Worm (Caenorhabditis elegans) whole organism, young adult: ENCODE data around the gene micu-1.

ENCODE experiments used
- B0261.1 ChIP-seq: sonication (generic microtip); optimal IDR thresholded peaks from 2 replicates; lab custom pipeline; 2016; ENCODE audit warnings: mild to moderate bottlenecking, missing genetic modification characterization, moderate library complexity, missing compliant biosample characterization
- C17E4.6 ChIP-seq: fragments of 200-800 bp; sonication (Bioruptor generic); IDR thresholded peaks from 2 replicates; pipeline ENCODE4 v1.3.6; 2022; ENCODE audit warnings: missing genetic modification reagents, missing genetic modification characterization, missing compliant biosample characterization
- F23B12.7 ChIP-seq: sonication (generic microtip); optimal IDR thresholded peaks from 2 replicates; lab custom pipeline; 2017; ENCODE audit warnings: missing genetic modification characterization, mild to moderate bottlenecking, missing compliant biosample characterization, antibody characterized with exemption, moderate library complexity; ENCODE audit not compliant: insufficient read depth
- F37B4.10 ChIP-seq: fragments of 200-800 bp; sonication (Bioruptor generic); IDR thresholded peaks from 2 replicates; pipeline ENCODE4 v1.3.6; 2022; ENCODE audit warnings: missing genetic modification characterization, missing compliant biosample characterization
- F52B5.7 ChIP-seq: sonication (generic microtip); optimal IDR thresholded peaks from 2 replicates; lab custom pipeline; 2016; ENCODE audit warnings: mild to moderate bottlenecking, missing genetic modification characterization, missing compliant biosample characterization
- F55B11.4 ChIP-seq: sonication (generic microtip); optimal IDR thresholded peaks from 2 replicates; lab custom pipeline; 2016; ENCODE audit warnings: missing compliant biosample characterization, missing genetic modification characterization, borderline replicate concordance; ENCODE audit not compliant: insufficient read depth
- F57A8.1 ChIP-seq: fragments of 200-800 bp; sonication (Bioruptor generic); optimal IDR thresholded peaks from 2 replicates; lab custom pipeline; 2018; ENCODE audit warnings: mild to moderate bottlenecking, missing genetic modification characterization, moderate library complexity, missing compliant biosample characterization
- K12H6.12 ChIP-seq: fragments of 200-800 bp; sonication (Bioruptor generic); optimal IDR thresholded peaks from 2 replicates; lab custom pipeline; 2018; ENCODE audit warnings: mild to moderate bottlenecking, missing genetic modification characterization, missing compliant biosample characterization
- Y53F4B.3 ChIP-seq: fragments of 200-800 bp; sonication (Bioruptor generic); IDR thresholded peaks from 2 replicates; pipeline ENCODE4 v1.3.6; 2022; ENCODE audit warnings: missing genetic modification reagents, missing genetic modification characterization, missing compliant biosample characterization
- Y67H2A.10 ChIP-seq: fragments of 200-800 bp; sonication (Bioruptor generic); conservative IDR thresholded peaks from 2 replicates; pipeline ENCODE4 v1.3.6; 2022; ENCODE audit warnings: missing genetic modification reagents, missing genetic modification characterization, missing compliant biosample characterization
- Y95B8A.8 ChIP-seq: fragments of 200-800 bp; sonication (Bioruptor generic); IDR thresholded peaks from 2 replicates; pipeline ENCODE4 v1.3.6; 2022; ENCODE audit warnings: missing genetic modification reagents, missing genetic modification characterization, missing compliant biosample characterization
- ZK185.1 ChIP-seq: sonication (generic microtip); optimal IDR thresholded peaks from 2 replicates; lab custom pipeline; 2016; ENCODE audit warnings: mild to moderate bottlenecking, missing genetic modification characterization, missing compliant biosample characterization; ENCODE audit not compliant: poor library complexity, severe bottlenecking
- akir-1 ChIP-seq: fragments of 200-800 bp; sonication (Bioruptor generic); optimal IDR thresholded peaks from 2 replicates; lab custom pipeline; 2018; ENCODE audit warnings: mild to moderate bottlenecking, missing genetic modification characterization, moderate library complexity, missing compliant biosample characterization
- ama-1 ChIP-seq, 3 experiments: fragments of 150-350 bp in 1 of 3; sonication (generic microtip) in 2 of 3; optimal IDR thresholded peaks; 2 replicates each; lab custom pipeline; 2014 to 2018; ENCODE audit warnings: missing biosample characterization in 2 of 3, missing genetic modification characterization in 2 of 3, missing genetic modification reagents in 2 of 3
- aptf-2 ChIP-seq: fragments of 200-800 bp; sonication (Bioruptor generic); conservative IDR thresholded peaks from 2 replicates; pipeline ENCODE4 v1.3.6; 2022; ENCODE audit warnings: missing genetic modification reagents, missing genetic modification characterization, missing compliant biosample characterization
- atf-7 ChIP-seq: sonication (generic microtip); optimal IDR thresholded peaks from 2 replicates; lab custom pipeline; 2017; ENCODE audit warnings: mild to moderate bottlenecking, missing genetic modification characterization, missing compliant biosample characterization
- attf-5 ChIP-seq: fragments of 200-800 bp; sonication (Bioruptor generic); optimal IDR thresholded peaks from 2 replicates; lab custom pipeline; 2018; ENCODE audit warnings: mild to moderate bottlenecking, missing genetic modification characterization, missing compliant biosample characterization
- ccch-3 ChIP-seq: fragments of 200-800 bp; sonication (Bioruptor generic); optimal IDR thresholded peaks from 2 replicates; lab custom pipeline; 2018; ENCODE audit warnings: mild to moderate bottlenecking, missing genetic modification characterization, missing compliant biosample characterization
- cebp-1 ChIP-seq, 2 experiments: fragments of 200-800 bp in 1 of 2; sonication (Bioruptor generic) in 1 of 2; sonication (generic microtip) in 1 of 2; IDR thresholded peaks in 1 of 2; optimal IDR thresholded peaks in 1 of 2; 2 replicates each; pipeline versions ENCODE4 v1.3.6 to Lab custom; 2017 to 2022; ENCODE audit warnings: missing compliant biosample characterization in 2 of 2, missing genetic modification characterization in 2 of 2, mild to moderate bottlenecking in 1 of 2, missing genetic modification reagents in 1 of 2, moderate library complexity in 1 of 2
- ceh-40 ChIP-seq: fragments of 200-800 bp; sonication (Bioruptor generic); IDR thresholded peaks from 2 replicates; pipeline ENCODE4 v1.3.6; 2022; ENCODE audit warnings: missing genetic modification characterization, missing compliant biosample characterization
- ceh-58 ChIP-seq: fragments of 200-800 bp; sonication (Bioruptor generic); IDR thresholded peaks from 2 replicates; pipeline ENCODE4 v1.3.6; 2022; ENCODE audit warnings: missing genetic modification characterization, missing compliant biosample characterization
- egl-18 ChIP-seq: fragments of 200-800 bp; sonication (Bioruptor generic); IDR thresholded peaks from 2 replicates; pipeline ENCODE4 v1.3.6; 2022; ENCODE audit warnings: missing genetic modification reagents, missing genetic modification characterization, missing compliant biosample characterization
- him-1 ChIP-seq: sonication (generic microtip); optimal IDR thresholded peaks from 2 replicates; lab custom pipeline; 2016; ENCODE audit warnings: missing genotype, missing genetic modification reagents, missing genetic modification characterization, missing compliant biosample characterization
- hrde-1 ChIP-seq: sonication (generic microtip); optimal IDR thresholded peaks from 2 replicates; lab custom pipeline; 2016; ENCODE audit warnings: missing genetic modification characterization, mild to moderate bottlenecking, missing compliant biosample characterization, moderate library complexity, missing genotype, missing genetic modification reagents, borderline replicate concordance
- hsf-1 ChIP-seq: fragments of 200-800 bp; sonication (Bioruptor generic); IDR thresholded peaks from 2 replicates; pipeline ENCODE4 v1.3.6; 2022; ENCODE audit warnings: missing genetic modification reagents, missing genetic modification characterization, missing compliant biosample characterization
- let-607 ChIP-seq, 2 experiments: fragments of 200-800 bp in 1 of 2; sonication (Bioruptor generic) in 1 of 2; sonication (generic microtip) in 1 of 2; optimal IDR thresholded peaks; 2 replicates each; lab custom pipeline; 2016 to 2018; ENCODE audit warnings: mild to moderate bottlenecking in 2 of 2, missing compliant biosample characterization in 2 of 2, missing genetic modification characterization in 2 of 2, moderate library complexity in 2 of 2, missing genotype in 1 of 2
- lin-35 ChIP-seq, 3 experiments: fragments of 150-350 bp in 2 of 3; sonication (generic microtip) in 1 of 3; optimal IDR thresholded peaks; 2 replicates each; lab custom pipeline; 2014 to 2018; ENCODE audit warnings: missing biosample characterization in 3 of 3, missing genetic modification characterization in 3 of 3, missing genetic modification reagents in 3 of 3
- lin-40 ChIP-seq: sonication (generic microtip); optimal IDR thresholded peaks from 2 replicates; lab custom pipeline; 2016; ENCODE audit warnings: missing genetic modification characterization, mild to moderate bottlenecking, missing compliant biosample characterization, missing genotype, missing genetic modification reagents
- lir-1 ChIP-seq: fragments of 200-800 bp; sonication (Bioruptor generic); conservative IDR thresholded peaks from 2 replicates; pipeline ENCODE4 v1.3.6; 2022; ENCODE audit warnings: missing genetic modification reagents, missing genetic modification characterization, missing compliant biosample characterization
- madf-10 ChIP-seq: sonication (generic microtip); optimal IDR thresholded peaks from 2 replicates; lab custom pipeline; 2016; ENCODE audit warnings: mild to moderate bottlenecking, missing genetic modification characterization, missing compliant biosample characterization
- mel-28 ChIP-seq: sonication (generic microtip); optimal IDR thresholded peaks from 2 replicates; lab custom pipeline; 2016; ENCODE audit warnings: borderline replicate concordance, mild to moderate bottlenecking, missing genetic modification characterization, missing compliant biosample characterization
- mxl-1 ChIP-seq: sonication (generic microtip); optimal IDR thresholded peaks from 2 replicates; lab custom pipeline; 2016; ENCODE audit warnings: missing genetic modification characterization, missing compliant biosample characterization
- nfya-1 ChIP-seq: sonication (generic microtip); optimal IDR thresholded peaks from 2 replicates; lab custom pipeline; 2017; ENCODE audit warnings: antibody characterized with exemption, missing compliant biosample characterization, missing genetic modification characterization, borderline replicate concordance; ENCODE audit not compliant: insufficient read depth
- nfya-2 ChIP-seq: fragments of 200-800 bp; sonication (Bioruptor generic); IDR thresholded peaks from 2 replicates; pipeline ENCODE4 v1.3.6; 2022; ENCODE audit warnings: missing genetic modification reagents, missing genetic modification characterization, missing compliant biosample characterization
- nfyb-1 ChIP-seq: fragments of 200-800 bp; sonication (Bioruptor generic); IDR thresholded peaks from 2 replicates; pipeline ENCODE4 v1.3.6; 2022; ENCODE audit warnings: missing genetic modification reagents, missing genetic modification characterization, missing compliant biosample characterization
- nhr-120 ChIP-seq: fragments of 200-800 bp; sonication (Bioruptor generic); IDR thresholded peaks from 2 replicates; pipeline ENCODE4 v1.3.6; 2022; ENCODE audit warnings: missing genetic modification characterization, missing compliant biosample characterization
- pha-4 ChIP-seq: fragments of 150-350 bp; sonication (generic microtip); optimal IDR thresholded peaks from 2 replicates; lab custom pipeline; 2014; ENCODE audit warnings: missing biosample characterization, missing genetic modification reagents, missing genetic modification characterization
- rcor-1 ChIP-seq: fragments of 200-800 bp; sonication (Bioruptor generic); IDR thresholded peaks from 2 replicates; pipeline ENCODE4 v1.3.6; 2022; ENCODE audit warnings: missing genetic modification reagents, missing genetic modification characterization, missing compliant biosample characterization
- rpc-1 ChIP-seq, 2 experiments: fragments of 150-350 bp in 1 of 2; sonication (generic microtip) in 1 of 2; optimal IDR thresholded peaks; 2 replicates each; lab custom pipeline; 2014 to 2018; ENCODE audit warnings: missing biosample characterization in 1 of 2, missing genetic modification characterization in 1 of 2, missing genetic modification reagents in 1 of 2, missing genotype in 1 of 2
- sdz-38 ChIP-seq: sonication (generic microtip); optimal IDR thresholded peaks from 2 replicates; lab custom pipeline; 2016; ENCODE audit warnings: missing genotype, missing genetic modification characterization, missing compliant biosample characterization
- somi-1 ChIP-seq: fragments of 200-800 bp; sonication (Bioruptor generic); optimal IDR thresholded peaks from 2 replicates; lab custom pipeline; 2018; ENCODE audit warnings: mild to moderate bottlenecking, missing genetic modification characterization, missing compliant biosample characterization
- unc-130 ChIP-seq: sonication (generic microtip); optimal IDR thresholded peaks from 2 replicates; lab custom pipeline; 2016; ENCODE audit warnings: missing genetic modification reagents, missing genetic modification characterization, missing compliant biosample characterization
- zim-3 ChIP-seq: sonication (generic microtip); optimal IDR thresholded peaks from 2 replicates; lab custom pipeline; 2017; ENCODE audit warnings: mild to moderate bottlenecking, missing genetic modification characterization, moderate library complexity, missing compliant biosample characterization
- ztf-25 ChIP-seq: fragments of 200-800 bp; sonication (Bioruptor generic); IDR thresholded peaks from 2 replicates; pipeline ENCODE4 v1.3.6; 2022; ENCODE audit warnings: missing genetic modification reagents, missing genetic modification characterization, missing compliant biosample characterization
- ztf-26 ChIP-seq: sonication (generic microtip); optimal IDR thresholded peaks from 2 replicates; lab custom pipeline; 2017; ENCODE audit warnings: missing genetic modification characterization, missing compliant biosample characterization

Gene micu-1

ce11 chrIV:13311331-13312034, 13.8 kb downstream of the micu-1 start (continued):
- TF ChIP-seq hrde-1 (tag; lab: Kevin White, UChicago) (no peak), nhr-120 (GFP tag; lab: Robert Waterston, UW) (no peak), ceh-58 (GFP tag; lab: Robert Waterston, UW) (no peak), nfya-1 (no peak), sdz-38 (tag; lab: Kevin White, UChicago) (no peak), ama-1 (optimal IDR thresholded peaks at IDR 0.05; lab: Kevin White, UChicago) (no peak), ama-1 (GFP tag; optimal IDR thresholded peaks at IDR 0.05; lab: Kevin White, UChicago) (no peak), aptf-2 (GFP tag; lab: Robert Waterston, UW) (no peak), pha-4 (tag; lab: Kevin White, UChicago) (no peak), attf-5 (GFP tag; lab: Kevin White, UChicago) (no peak), him-1 (tag; lab: Kevin White, UChicago) (no peak), rpc-1 (optimal IDR thresholded peaks at IDR 0.05; lab: Kevin White, UChicago) (no peak), rpc-1 (tag; optimal IDR thresholded peaks at IDR 0.05; lab: Kevin White, UChicago) (no peak), lin-35 (GFP tag; optimal IDR thresholded peaks at IDR 0.05; lab: Kevin White, UChicago) (no peak), Y53F4B.3 (GFP tag; lab: Robert Waterston, UW) (no peak), C17E4.6 (GFP tag; lab: Robert Waterston, UW) (no peak), somi-1 (GFP tag; lab: Kevin White, UChicago) (no peak), nfyb-1 (peak; percentile 10; the same call in 1 of the 2 replicates), mel-28 (tag; lab: Kevin White, UChicago) (no peak), F23B12.7 (tag; lab: Kevin White, UChicago) (no peak), ccch-3 (no peak), egl-18 (no peak), ztf-26 (no peak), let-607 (tag; optimal IDR thresholded peaks at IDR 0.05; lab: Kevin White, UChicago) (no peak), atf-7 (tag; lab: Kevin White, UChicago) (no peak), F55B11.4 (tag; lab: Kevin White, UChicago) (no peak), Y95B8A.8 (GFP tag; lab: Robert Waterston, UW) (no peak), Y67H2A.10 (GFP tag; lab: Robert Waterston, UW) (no peak), F57A8.1 (GFP tag; lab: Kevin White, UChicago) (no peak), madf-10 (no peak), B0261.1 (no peak), mxl-1 (tag; lab: Kevin White, UChicago) (no peak), ceh-40 (GFP tag; lab: Robert Waterston, UW) (no peak), nfya-2 (GFP tag; lab: Robert Waterston, UW) (no peak), akir-1 (no peak), F37B4.10 (GFP tag; lab: Robert Waterston, UW) (no peak), lir-1 (no peak), zim-3 (tag; lab: Kevin White, UChicago) (no peak), F52B5.7 (tag; lab: Kevin White, UChicago) (no peak), cebp-1 (GFP tag; IDR thresholded peaks at IDR 0.05; lab: Robert Waterston, UW) (no peak), cebp-1 (tag; optimal IDR thresholded peaks at IDR 0.05; lab: Kevin White, UChicago) (peak; percentile 3), K12H6.12 (tag; lab: Kevin White, UChicago) (no peak), ztf-25 (no peak), lin-40 (tag; lab: Kevin White, UChicago) (no peak), unc-130 (GFP tag; lab: Kevin White, UChicago) (no peak), rcor-1 (GFP tag; lab: Robert Waterston, UW) (peak; percentile 20; the same call in 1 of the 2 replicates), ZK185.1 (tag; lab: Kevin White, UChicago) (no peak), hsf-1 (peak; percentile 52; the same call in 1 of the 2 replicates)
